Fruit fly (Drosophila melanogaster): ENCODE results near the gene Gart.

Gene Gart

dm6 chr2L:6970813-6971212, 52.9 kb downstream of the Gart start:
- TF ChIP-seq Mnt (GFP tag; optimal IDR thresholded peaks at IDR 0.05) (no peak), CG5204 (GFP tag; optimal IDR thresholded peaks at IDR 0.05) (no peak), cic (GFP tag; optimal IDR thresholded peaks at IDR 0.05) (no peak), ovo (GFP tag; optimal IDR thresholded peaks at IDR 0.05) (no peak), CG7045 (GFP tag; optimal IDR thresholded peaks at IDR 0.05) (no peak), Hr96 (GFP tag; optimal IDR thresholded peaks at IDR 0.05) (no peak), pad (GFP tag; optimal IDR thresholded peaks at IDR 0.05) (no peak), CG7101 (tag; optimal IDR thresholded peaks at IDR 0.05) (no peak), toe (GFP tag; optimal IDR thresholded peaks at IDR 0.05) (no peak), cnc (optimal IDR thresholded peaks at IDR 0.05) (no peak), CG12768 (GFP tag; optimal IDR thresholded peaks at IDR 0.05) (no peak), bab1 (GFP tag; optimal IDR thresholded peaks at IDR 0.05) (no peak), Crg-1 (GFP tag; optimal IDR thresholded peaks at IDR 0.05) (no peak), CG1620 (GFP tag; optimal IDR thresholded peaks at IDR 0.05) (no peak), CG14711 (tag; optimal IDR thresholded peaks at IDR 0.05) (no peak), tj (GFP tag; optimal IDR thresholded peaks at IDR 0.05) (no peak), CG11617 (GFP tag; optimal IDR thresholded peaks at IDR 0.05) (no peak), CG33017 (tag; optimal IDR thresholded peaks at IDR 0.05) (no peak), kay (GFP tag; ENCODE audit: borderline replicate concordance) (no peak)

DNA sequence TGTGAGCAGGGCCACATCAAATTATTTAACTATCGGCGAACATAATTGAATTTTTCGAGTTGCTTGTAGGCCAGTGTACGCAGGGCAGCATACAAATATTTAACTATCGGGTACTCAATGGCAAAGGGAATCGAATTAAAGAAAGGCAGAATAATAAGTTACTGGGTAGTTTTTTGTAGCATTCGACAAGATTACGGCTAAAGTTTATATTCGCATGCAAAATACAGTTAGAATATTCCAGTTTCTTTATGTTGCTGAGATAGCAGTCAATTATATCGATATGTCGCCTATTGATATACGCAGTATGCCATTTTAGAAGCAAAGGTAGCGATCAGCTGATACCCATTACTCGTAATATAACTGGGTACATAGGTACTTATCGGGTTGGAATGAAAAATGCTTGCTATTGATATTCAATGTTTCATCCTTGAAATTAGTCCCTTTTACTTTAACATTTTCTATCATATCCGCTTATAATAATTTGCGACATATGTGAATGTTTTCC, 55.6 kb downstream of the Gart start:
- no peak for TF ChIP-seq CG7045 (GFP tag; optimal IDR thresholded peaks at IDR 0.05)
- TF ChIP-seq CG1620 (GFP tag; optimal IDR thresholded peaks at IDR 0.05), result no peak
- peak; percentile 24 for TF ChIP-seq CG33017 (tag; optimal IDR thresholded peaks at IDR 0.05)
- no peak for TF ChIP-seq toe (GFP tag; optimal IDR thresholded peaks at IDR 0.05)
- no peak for TF ChIP-seq Hr96 (GFP tag; optimal IDR thresholded peaks at IDR 0.05)
- TF ChIP-seq CG14711 (tag; optimal IDR thresholded peaks at IDR 0.05), result peak; percentile 2
- no peak for TF ChIP-seq cic (GFP tag; optimal IDR thresholded peaks at IDR 0.05)
- TF ChIP-seq Crg-1 (GFP tag; optimal IDR thresholded peaks at IDR 0.05), result no peak
- TF ChIP-seq ovo (GFP tag; optimal IDR thresholded peaks at IDR 0.05), result no peak
- peak; percentile 29 for TF ChIP-seq bab1 (GFP tag; optimal IDR thresholded peaks at IDR 0.05)
- TF ChIP-seq tj (GFP tag; optimal IDR thresholded peaks at IDR 0.05), result peak; percentile 36
- TF ChIP-seq CG7101 (tag; optimal IDR thresholded peaks at IDR 0.05), result peak; percentile 28
- peak; percentile 51 for TF ChIP-seq CG11617 (GFP tag; optimal IDR thresholded peaks at IDR 0.05)
- peak; percentile 40 for TF ChIP-seq pad (GFP tag; optimal IDR thresholded peaks at IDR 0.05)
- no peak for TF ChIP-seq CG12768 (GFP tag; optimal IDR thresholded peaks at IDR 0.05)
- TF ChIP-seq cnc (optimal IDR thresholded peaks at IDR 0.05), result no peak
- no peak for TF ChIP-seq Clk (GFP tag; optimal IDR thresholded peaks at IDR 0.05)
- TF ChIP-seq Mnt (GFP tag; optimal IDR thresholded peaks at IDR 0.05), result no peak

DNA sequence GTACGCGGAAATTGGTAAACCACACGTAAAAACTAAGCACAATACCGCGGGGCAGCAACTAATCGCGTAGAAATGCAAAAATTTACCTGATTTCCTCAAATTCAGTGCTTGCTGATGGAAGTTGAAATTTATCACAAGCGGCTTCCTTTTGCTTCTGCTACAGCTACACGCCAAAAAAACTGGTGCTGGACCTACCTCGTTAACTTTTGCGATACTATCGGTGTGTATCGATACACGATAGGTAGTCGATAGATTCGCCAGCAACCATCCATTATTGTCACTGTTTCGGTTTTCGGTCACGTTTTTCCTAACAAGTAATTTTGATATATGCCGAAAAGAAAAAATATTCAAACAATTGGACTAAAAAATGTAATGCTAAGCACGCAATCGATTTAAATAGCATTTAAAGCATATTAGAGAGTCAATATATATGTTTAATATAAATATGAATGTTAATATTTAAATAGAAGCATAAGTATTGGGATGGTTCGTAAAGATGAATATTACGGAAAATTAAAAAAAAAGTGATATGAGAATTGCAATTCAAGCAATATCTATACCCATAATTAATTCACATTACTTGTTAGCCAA, 56.2 kb downstream of the Gart start, which contains the start of gene Sumo:
Gene Sumo, minus strand, starts transcription at position 223 of the 591 bp plus-strand sequence.
- no peak for TF ChIP-seq CG14711 (tag; optimal IDR thresholded peaks at IDR 0.05)
- peak; percentile 22 for TF ChIP-seq pad (GFP tag; optimal IDR thresholded peaks at IDR 0.05)
- no peak for TF ChIP-seq toe (GFP tag; optimal IDR thresholded peaks at IDR 0.05)
- peak; percentile 37 for TF ChIP-seq Mnt (GFP tag; optimal IDR thresholded peaks at IDR 0.05)
- TF ChIP-seq Hr96 (GFP tag; optimal IDR thresholded peaks at IDR 0.05), result peak; percentile 72
- peak; percentile 14 for TF ChIP-seq Clk (GFP tag; optimal IDR thresholded peaks at IDR 0.05)
- TF ChIP-seq bab1 (GFP tag; optimal IDR thresholded peaks at IDR 0.05), result peak; percentile 11

DNA sequence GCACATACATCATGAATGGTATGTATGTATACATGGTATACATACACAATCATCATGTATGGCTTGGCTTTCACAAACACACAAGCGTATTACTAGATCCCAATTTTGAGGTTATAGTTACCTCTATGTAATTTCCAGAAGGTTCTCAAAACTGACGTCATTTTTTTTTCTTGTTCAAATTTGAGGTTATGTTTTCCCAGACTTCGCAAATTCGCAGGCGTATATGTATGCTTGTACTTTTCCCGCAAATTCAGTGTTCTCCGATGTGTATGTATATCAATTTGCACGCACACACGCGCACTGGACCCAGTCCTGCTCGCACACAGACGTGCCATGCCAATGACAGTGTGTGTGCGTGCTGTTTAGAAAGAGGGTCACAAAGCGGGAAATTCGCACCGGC, 57.4 kb downstream of the Gart start:
- TF ChIP-seq tj (GFP tag; optimal IDR thresholded peaks at IDR 0.05) (peak; percentile 4), CG7045 (GFP tag; optimal IDR thresholded peaks at IDR 0.05) (no peak), CG14711 (tag; optimal IDR thresholded peaks at IDR 0.05) (no peak), Hr96 (GFP tag; optimal IDR thresholded peaks at IDR 0.05) (no peak)

- no peak for TF ChIP-seq CG7101 (tag; optimal IDR thresholded peaks at IDR 0.05)
These were observed 59.1 kb downstream of the Gart start for dm6 chr2L:6964632-6965031.
